Fruit fly (Drosophila melanogaster) whole organism, embryonic: ENCODE data around the gene kat80.

Experiments
- ATbp ChIP-seq: fragments of 200-800 bp; sonication (Bioruptor generic); optimal IDR thresholded peaks from 2 replicates; lab custom pipeline; 2017; ENCODE audit warnings: missing biosample characterization, mild to moderate bottlenecking, missing genetic modification characterization, missing genetic modification reagents
- Aef1 ChIP-seq: fragments of 200-800 bp; sonication (Bioruptor generic); IDR thresholded peaks from 3 replicates; pipeline ENCODE4 v1.3.6; 2022; ENCODE audit warnings: missing biosample characterization, missing genetic modification characterization
- C15 ChIP-seq: fragments of 200-800 bp; sonication (Bioruptor generic); IDR thresholded peaks from 3 replicates; pipeline ENCODE4 v1.3.6; 2022; ENCODE audit warnings: missing biosample characterization, missing genetic modification characterization
- CG10543 ChIP-seq: fragments of 200-800 bp; sonication (Bioruptor generic); optimal IDR thresholded peaks from 3 replicates; lab custom pipeline; 2017; ENCODE audit warnings: missing biosample characterization, mild to moderate bottlenecking, missing genetic modification characterization, moderate library complexity
- CG10565 ChIP-seq: fragments of 200-800 bp; sonication (Bioruptor generic); optimal IDR thresholded peaks from 3 replicates; lab custom pipeline; 2016; ENCODE audit warnings: missing biosample characterization, mild to moderate bottlenecking, missing genetic modification characterization
- CG10959 ChIP-seq: fragments of 200-800 bp; sonication (Bioruptor generic); IDR thresholded peaks from 2 replicates; pipeline ENCODE4 v1.3.6; 2022; ENCODE audit warnings: missing biosample characterization, missing genetic modification characterization
- CG11723 ChIP-seq: fragments of 200-800 bp; sonication (Bioruptor generic); optimal IDR thresholded peaks from 2 replicates; lab custom pipeline; 2017; ENCODE audit warnings: missing biosample characterization, mild to moderate bottlenecking, missing genetic modification characterization
- CG12769 ChIP-seq: fragments of 200-800 bp; sonication (Bioruptor generic); optimal IDR thresholded peaks from 2 replicates; lab custom pipeline; 2019; ENCODE audit warnings: missing biosample characterization, mild to moderate bottlenecking, missing genetic modification characterization, moderate library complexity
- CG15073 ChIP-seq: fragments of 200-800 bp; sonication (Bioruptor generic); optimal IDR thresholded peaks from 2 replicates; lab custom pipeline; 2016; ENCODE audit warnings: missing biosample characterization, missing genetic modification characterization
- CG1529 ChIP-seq: fragments of 200-800 bp; sonication (Bioruptor generic); optimal IDR thresholded peaks from 3 replicates; lab custom pipeline; 2018; ENCODE audit warnings: missing biosample characterization, missing genetic modification characterization
- CG1602 ChIP-seq: fragments of 200-800 bp; sonication (Bioruptor generic); optimal IDR thresholded peaks from 3 replicates; lab custom pipeline; 2016; ENCODE audit warnings: missing biosample characterization, missing genetic modification characterization
- CG1647 ChIP-seq: fragments of 200-800 bp; sonication (Bioruptor generic); optimal IDR thresholded peaks from 3 replicates; lab custom pipeline; 2016; ENCODE audit warnings: missing biosample characterization, missing genetic modification characterization
- CG18262 ChIP-seq: fragments of 200-800 bp; optimal IDR thresholded peaks from 3 replicates; lab custom pipeline; 2019; ENCODE audit warnings: missing biosample characterization, mild to moderate bottlenecking, missing genetic modification characterization, moderate library complexity
- CG18599 ChIP-seq: fragments of 200-800 bp; sonication (Bioruptor generic); optimal IDR thresholded peaks from 3 replicates; lab custom pipeline; 2017; ENCODE audit warnings: missing biosample characterization, missing genetic modification characterization, mild to moderate bottlenecking, moderate library complexity, missing genetic modification reagents
- CG30403 ChIP-seq: fragments of 200-800 bp; sonication (Bioruptor generic); optimal IDR thresholded peaks from 3 replicates; lab custom pipeline; 2016; ENCODE audit warnings: missing biosample characterization, missing genetic modification characterization
- CG3163 ChIP-seq: fragments of 200-800 bp; sonication (Bioruptor generic); optimal IDR thresholded peaks from 3 replicates; lab custom pipeline; 2016; ENCODE audit warnings: missing biosample characterization, missing genetic modification characterization
- CG6175 ChIP-seq: fragments of 200-800 bp; sonication (Bioruptor generic); IDR thresholded peaks from 3 replicates; pipeline ENCODE4 v1.3.6; 2022; ENCODE audit warnings: missing biosample characterization, missing genetic modification characterization
- CG6854 ChIP-seq: fragments of 200-800 bp; sonication (Bioruptor generic); optimal IDR thresholded peaks from 3 replicates; lab custom pipeline; 2017; ENCODE audit warnings: missing biosample characterization, mild to moderate bottlenecking, missing genetic modification characterization
- CG7556 ChIP-seq: fragments of 200-800 bp; sonication (Bioruptor generic); optimal IDR thresholded peaks from 2 replicates; lab custom pipeline; 2017; ENCODE audit warnings: missing biosample characterization, mild to moderate bottlenecking, missing genetic modification characterization
- CG9609 ChIP-seq: fragments of 200-800 bp; sonication (Bioruptor generic); optimal IDR thresholded peaks from 3 replicates; lab custom pipeline; 2016; ENCODE audit warnings: missing biosample characterization, missing genetic modification characterization
- CG9876 ChIP-seq: fragments of 200-800 bp; sonication (Bioruptor generic); optimal IDR thresholded peaks from 2 replicates; lab custom pipeline; 2016; ENCODE audit warnings: missing biosample characterization, missing genetic modification characterization
- CTCF ChIP-seq: fragments of 200-800 bp; sonication (Bioruptor generic); optimal IDR thresholded peaks from 2 replicates; lab custom pipeline; 2017; ENCODE audit warnings: missing biosample characterization, mild to moderate bottlenecking, missing genetic modification characterization, moderate library complexity
- Drgx ChIP-seq: fragments of 200-800 bp; sonication (Bioruptor generic); IDR thresholded peaks from 2 replicates; pipeline ENCODE4 v1.3.6; 2022; ENCODE audit warnings: missing biosample characterization, missing genetic modification characterization
- Eip74EF ChIP-seq, 2 experiments: fragments of 200-800 bp in 1 of 2; fragments of >200 bp in 1 of 2; sonication (Bioruptor generic) in 1 of 2; optimal IDR thresholded peaks; 2 replicates each; lab custom pipeline; 2017 to 2019; ENCODE audit warnings: missing biosample characterization in 2 of 2, missing genetic modification characterization in 2 of 2, mild to moderate bottlenecking in 1 of 2, moderate library complexity in 1 of 2
- Fer3 ChIP-seq: fragments of 200-800 bp; sonication (Bioruptor generic); optimal IDR thresholded peaks from 2 replicates; lab custom pipeline; 2018; ENCODE audit warnings: missing biosample characterization, mild to moderate bottlenecking, missing genetic modification characterization, moderate library complexity
- HHEX ChIP-seq: fragments of 200-800 bp; sonication (Bioruptor generic); optimal IDR thresholded peaks from 3 replicates; lab custom pipeline; 2017; ENCODE audit warnings: missing biosample characterization, mild to moderate bottlenecking, missing genetic modification characterization, missing genetic modification reagents
- HLH54F ChIP-seq: fragments of 200-800 bp; sonication (Bioruptor generic); optimal IDR thresholded peaks from 3 replicates; lab custom pipeline; 2016; ENCODE audit warnings: missing biosample characterization, missing genetic modification characterization
- HLHmδ ChIP-seq: fragments of 200-800 bp; sonication (Bioruptor generic); optimal IDR thresholded peaks from 2 replicates; lab custom pipeline; 2018; ENCODE audit warnings: missing biosample characterization, mild to moderate bottlenecking, missing genetic modification characterization, moderate library complexity
- Hr3 ChIP-seq: fragments of 200-800 bp; sonication (Bioruptor generic); optimal IDR thresholded peaks from 3 replicates; lab custom pipeline; 2016; ENCODE audit warnings: missing biosample characterization, missing genetic modification characterization
- Hr78 ChIP-seq, 2 experiments: fragments of 200-800 bp in 1 of 2; fragments of >200 bp in 1 of 2; sonication (Bioruptor generic) in 1 of 2; optimal IDR thresholded peaks; 2 replicates each; lab custom pipeline; 2017 to 2019; ENCODE audit warnings: missing biosample characterization in 2 of 2, missing genetic modification characterization in 2 of 2, mild to moderate bottlenecking in 1 of 2, moderate library complexity in 1 of 2
- Hsf ChIP-seq: fragments of 200-800 bp; sonication (Bioruptor generic); optimal IDR thresholded peaks from 3 replicates; lab custom pipeline; 2016; ENCODE audit warnings: missing biosample characterization, missing genetic modification characterization
- NC2β ChIP-seq: fragments of 200-800 bp; sonication (Bioruptor generic); optimal IDR thresholded peaks from 2 replicates; lab custom pipeline; 2016; ENCODE audit warnings: missing biosample characterization, missing genetic modification characterization
- abd-A ChIP-seq: fragments of 200-800 bp; sonication (Bioruptor generic); optimal IDR thresholded peaks from 3 replicates; lab custom pipeline; 2019; ENCODE audit warnings: missing biosample characterization, mild to moderate bottlenecking, missing genetic modification characterization, moderate library complexity
- bbx ChIP-seq: fragments of 200-800 bp; sonication (Bioruptor generic); IDR thresholded peaks from 2 replicates; pipeline ENCODE4 v1.3.6; 2022; ENCODE audit warnings: missing biosample characterization, missing genetic modification characterization; ENCODE audit not compliant: partially characterized antibody
- cg ChIP-seq: fragments of 200-800 bp; sonication (Bioruptor generic); optimal IDR thresholded peaks from 3 replicates; lab custom pipeline; 2019; ENCODE audit warnings: missing biosample characterization, mild to moderate bottlenecking, missing genetic modification characterization, moderate library complexity
- crp ChIP-seq, 2 experiments: fragments of 200-800 bp; sonication (Bioruptor generic); optimal IDR thresholded peaks; 2 replicates in 1 of 2; 3 replicates in 1 of 2; lab custom pipeline; 2017; ENCODE audit warnings: missing biosample characterization in 2 of 2, missing genetic modification characterization in 2 of 2, mild to moderate bottlenecking in 1 of 2, moderate library complexity in 1 of 2
- dpn ChIP-seq, 2 experiments: fragments of 200-800 bp; sonication (Bioruptor generic); optimal IDR thresholded peaks; 3 replicates each; lab custom pipeline; 2016; ENCODE audit warnings: missing biosample characterization in 2 of 2, missing genetic modification characterization in 2 of 2
- fd96Cb ChIP-seq: fragments of 200-800 bp; sonication (Bioruptor generic); optimal IDR thresholded peaks from 2 replicates; lab custom pipeline; 2018; ENCODE audit warnings: missing biosample characterization, mild to moderate bottlenecking, missing genetic modification characterization, moderate library complexity
- grn ChIP-seq: fragments of 200-800 bp; sonication (Bioruptor generic); optimal IDR thresholded peaks from 3 replicates; lab custom pipeline; 2017; ENCODE audit warnings: missing biosample characterization, missing genetic modification characterization
- hbn ChIP-seq: fragments of 200-800 bp; sonication (Bioruptor generic); IDR thresholded peaks from 2 replicates; pipeline ENCODE4 v1.3.6; 2022; ENCODE audit warnings: missing biosample characterization, missing genetic modification characterization; ENCODE audit not compliant: partially characterized antibody
- hkb ChIP-seq, 2 experiments: fragments of 200-800 bp in 1 of 2; fragments of >200 bp in 1 of 2; sonication (Bioruptor generic) in 1 of 2; IDR thresholded peaks in 1 of 2; optimal IDR thresholded peaks in 1 of 2; 2 replicates each; pipeline versions ENCODE4 v1.3.6 to Lab custom; 2017 to 2022; ENCODE audit warnings: missing biosample characterization in 1 of 2, missing genetic modification characterization in 1 of 2
- jigr1 ChIP-seq: fragments of 200-800 bp; sonication (Bioruptor generic); IDR thresholded peaks from 3 replicates; pipeline ENCODE4 v1.3.6; 2022; ENCODE audit warnings: missing biosample characterization, missing genetic modification characterization
- jing ChIP-seq: fragments of 200-800 bp; sonication (Bioruptor generic); optimal IDR thresholded peaks from 2 replicates; lab custom pipeline; 2018; ENCODE audit warnings: missing biosample characterization, mild to moderate bottlenecking, missing genetic modification characterization
- klu ChIP-seq: fragments of 200-800 bp; sonication (Bioruptor generic); IDR thresholded peaks from 2 replicates; pipeline ENCODE4 v1.3.6; 2022; ENCODE audit warnings: missing biosample characterization, missing genetic modification characterization
- lilli ChIP-seq: fragments of 200-800 bp; sonication (Bioruptor generic); optimal IDR thresholded peaks from 3 replicates; lab custom pipeline; 2016; ENCODE audit warnings: missing biosample characterization, missing genetic modification characterization
- nerfin-2 ChIP-seq: fragments of 200-800 bp; sonication (Bioruptor generic); IDR thresholded peaks from 2 replicates; pipeline ENCODE4 v1.3.6; 2022; ENCODE audit warnings: missing biosample characterization, missing genetic modification characterization; ENCODE audit not compliant: partially characterized antibody
- odd ChIP-seq: fragments of 200-800 bp; sonication (Bioruptor generic); optimal IDR thresholded peaks from 2 replicates; lab custom pipeline; 2017; ENCODE audit warnings: missing biosample characterization, mild to moderate bottlenecking, missing genetic modification characterization
- phol ChIP-seq: fragments of 200-800 bp; sonication (Bioruptor generic); optimal IDR thresholded peaks from 3 replicates; lab custom pipeline; 2018; ENCODE audit warnings: missing biosample characterization, mild to moderate bottlenecking, missing genetic modification characterization, moderate library complexity
- stwl ChIP-seq: fragments of 200-800 bp; sonication (Bioruptor generic); optimal IDR thresholded peaks from 3 replicates; lab custom pipeline; 2018; ENCODE audit warnings: missing biosample characterization, mild to moderate bottlenecking, missing genetic modification characterization, moderate library complexity
- usp ChIP-seq: fragments of >200 bp; optimal IDR thresholded peaks from 2 replicates; lab custom pipeline; 2017; ENCODE audit warnings: missing biosample characterization, missing genetic modification characterization
- zen ChIP-seq: fragments of 200-800 bp; sonication (Bioruptor generic); optimal IDR thresholded peaks from 3 replicates; lab custom pipeline; 2018; ENCODE audit warnings: missing biosample characterization, mild to moderate bottlenecking, missing genetic modification characterization, moderate library complexity

The kat80 gene

DNA sequence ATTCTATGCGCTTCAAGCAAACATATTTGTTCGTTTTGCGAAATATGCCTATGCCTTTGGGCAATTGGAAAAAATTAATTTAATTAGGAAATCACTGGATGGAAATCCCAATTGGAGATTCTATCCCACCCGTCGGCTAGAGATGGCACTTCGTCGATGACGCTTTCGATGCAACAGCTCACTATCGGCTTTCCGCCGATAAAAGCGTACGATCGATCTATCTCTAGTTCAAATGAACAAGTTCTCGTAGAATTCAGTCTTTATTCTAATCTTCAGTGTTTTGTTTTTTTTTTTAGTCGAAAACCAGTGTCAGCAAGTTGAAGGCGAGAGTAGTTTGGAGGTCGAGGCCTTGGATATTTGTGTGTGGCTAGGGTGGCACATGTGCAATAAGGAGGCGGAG is 47.1 kb upstream of the kat80 start, which contains the start of the genes CG9917 and CG32579 (continued):
- TF ChIP-seq CG15073: no peak
- TF ChIP-seq abd-A: no peak
- TF ChIP-seq CG1647: no peak
- TF ChIP-seq CG6854: no peak
- no peak for TF ChIP-seq hkb (optimal IDR thresholded peaks at IDR 0.05; lab: Kevin White, UChicago)
- TF ChIP-seq hkb (GFP tag; IDR thresholded peaks at IDR 0.05; lab: Robert Waterston, UW): no peak
- TF ChIP-seq CG9609 (GFP tag; lab: Kevin White, UChicago): no peak
- peak; percentile 90 for TF ChIP-seq bbx
- TF ChIP-seq odd (GFP tag; lab: Kevin White, UChicago): no peak
- TF ChIP-seq stwl (tag; lab: Kevin White, UChicago): peak; percentile 70
- peak; percentile 78 for TF ChIP-seq nerfin-2 (GFP tag; lab: Robert Waterston, UW)
- no peak for TF ChIP-seq CG10543 (GFP tag; lab: Kevin White, UChicago)
- no peak for TF ChIP-seq NC2β (GFP tag; lab: Kevin White, UChicago)
- no peak for TF ChIP-seq CG3163 (GFP tag; lab: Kevin White, UChicago)
- no peak for TF ChIP-seq Eip74EF (GFP tag; optimal IDR thresholded peaks at IDR 0.05; lab: Kevin White, UChicago)
- TF ChIP-seq grn (GFP tag; lab: Kevin White, UChicago): peak; percentile 7
- no peak for TF ChIP-seq CG18599
- no peak for TF ChIP-seq HLHmδ
- no peak for TF ChIP-seq HHEX (GFP tag; lab: Kevin White, UChicago)
- TF ChIP-seq Aef1 (GFP tag; lab: Robert Waterston, UW): no peak
- no peak for TF ChIP-seq Hr3 (GFP tag; lab: Kevin White, UChicago)
- TF ChIP-seq Fer3 (tag; lab: Kevin White, UChicago): no peak
- no peak for TF ChIP-seq C15 (GFP tag; lab: Robert Waterston, UW)
- no peak for TF ChIP-seq CTCF (GFP tag; lab: Kevin White, UChicago)
- TF ChIP-seq CG9876 (GFP tag; lab: Kevin White, UChicago): no peak
- TF ChIP-seq Hsf (GFP tag; lab: Kevin White, UChicago): no peak
- TF ChIP-seq ATbp (GFP tag; lab: Kevin White, UChicago): no peak
- TF ChIP-seq CG6175: no peak
- TF ChIP-seq CG11723: no peak
- no peak for TF ChIP-seq klu (GFP tag; lab: Robert Waterston, UW)
- no peak for TF ChIP-seq CG18262
- peak; percentile 76 for TF ChIP-seq hbn (GFP tag; lab: Robert Waterston, UW)
- TF ChIP-seq CG12769: peak; percentile 45
- no peak for TF ChIP-seq jing (GFP tag; lab: Kevin White, UChicago)
- no peak for TF ChIP-seq cg (GFP tag; lab: Kevin White, UChicago)
- no peak for TF ChIP-seq CG10565 (GFP tag; lab: Kevin White, UChicago)
- no peak for TF ChIP-seq Hr78 (GFP tag; optimal IDR thresholded peaks at IDR 0.05; lab: Kevin White, UChicago)
- no peak for TF ChIP-seq dpn (GFP tag; optimal IDR thresholded peaks at IDR 0.05; lab: Kevin White, UChicago)
- TF ChIP-seq CG1602 (GFP tag; lab: Kevin White, UChicago): no peak
- TF ChIP-seq crp (GFP tag; optimal IDR thresholded peaks at IDR 0.05; lab: Kevin White, UChicago): no peak
- TF ChIP-seq CG7556 (GFP tag; lab: Kevin White, UChicago): no peak
- no peak for TF ChIP-seq CG1529 (GFP tag; lab: Kevin White, UChicago)
- TF ChIP-seq CG30403 (GFP tag; lab: Kevin White, UChicago): no peak
- TF ChIP-seq lilli: no peak
- TF ChIP-seq Drgx: no peak
- peak; percentile 23 for TF ChIP-seq zen
- no peak for TF ChIP-seq CG10959 (GFP tag; lab: Robert Waterston, UW)
- TF ChIP-seq HLH54F: no peak
- TF ChIP-seq phol: no peak
- TF ChIP-seq usp (GFP tag; lab: Kevin White, UChicago): no peak
- no peak for TF ChIP-seq fd96Cb (tag; lab: Kevin White, UChicago)
- no peak for TF ChIP-seq jigr1 (GFP tag; lab: Robert Waterston, UW)
